Fruit fly (Drosophila melanogaster): ENCODE data around the gene CG10958.

CG10958 gene

DNA sequence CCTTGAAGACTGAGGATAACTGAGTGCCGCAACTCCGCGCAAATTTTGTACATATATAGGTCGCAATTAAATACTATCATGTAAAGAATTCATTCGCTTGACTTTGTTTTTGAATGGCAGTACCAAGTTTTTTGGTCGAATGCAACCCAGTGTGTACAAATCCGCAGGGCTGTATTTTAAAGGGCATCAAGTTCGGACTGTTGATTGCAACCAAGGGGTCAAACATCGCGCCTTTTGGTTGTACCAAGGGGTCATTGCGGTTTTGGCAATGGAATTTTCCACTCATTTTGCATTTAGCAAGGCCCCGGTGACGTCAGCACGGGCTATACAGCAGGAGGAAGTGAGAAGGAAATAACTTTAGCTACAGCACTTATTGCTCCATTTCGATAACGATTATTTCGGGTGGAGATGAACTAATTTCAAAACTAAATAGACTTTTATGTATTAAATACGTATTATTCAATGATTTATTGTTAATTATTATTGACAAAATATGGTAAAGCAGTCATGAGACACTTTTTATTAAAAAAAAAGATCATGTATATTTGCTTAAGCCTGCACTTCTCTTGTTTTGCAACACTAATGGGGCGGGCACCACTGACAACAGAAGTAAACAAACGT is at the start of gene CG10958 (continued):
- peak; percentile 59 for TF ChIP-seq Dref (GFP tag; IDR thresholded peaks at IDR 0.05)
- no peak for TF ChIP-seq inv (GFP tag; IDR thresholded peaks at IDR 0.05; ENCODE audit: partially characterized antibody)
- no peak for TF ChIP-seq CG30431 (GFP tag; optimal IDR thresholded peaks at IDR 0.05)
- peak; percentile 62 for TF ChIP-seq Xbp1 (GFP tag; optimal IDR thresholded peaks at IDR 0.05)
- TF ChIP-seq bcd (GFP tag; optimal IDR thresholded peaks at IDR 0.05): peak; percentile 41
- peak; percentile 49 for TF ChIP-seq Hr3 (GFP tag; optimal IDR thresholded peaks at IDR 0.05)
- peak; percentile 53 for TF ChIP-seq CG4820 (GFP tag; optimal IDR thresholded peaks at IDR 0.05)
- no peak for TF ChIP-seq CG8944 (GFP tag; optimal IDR thresholded peaks at IDR 0.05)
- TF ChIP-seq sens (GFP tag): peak; percentile 88
- TF ChIP-seq CG12071 (GFP tag; optimal IDR thresholded peaks at IDR 0.05): no peak
- TF ChIP-seq Adf1 (GFP tag; IDR thresholded peaks at IDR 0.05): peak; percentile 37; the same call in 1 of the 2 replicates
- no peak for TF ChIP-seq C15 (GFP tag; IDR thresholded peaks at IDR 0.05)
- TF ChIP-seq CG18476 (GFP tag; optimal IDR thresholded peaks at IDR 0.05): peak; percentile 32
- no peak for TF ChIP-seq corto (GFP tag; optimal IDR thresholded peaks at IDR 0.05)
- no peak for TF ChIP-seq ATbp (GFP tag; optimal IDR thresholded peaks at IDR 0.05)
- no peak for TF ChIP-seq CG43689 (GFP tag; IDR thresholded peaks at IDR 0.05)
- no peak for TF ChIP-seq Kr (GFP tag; optimal IDR thresholded peaks at IDR 0.05)
- peak; percentile 52; the same call in 1 of the 2 replicates for TF ChIP-seq CG32772 (GFP tag; IDR thresholded peaks at IDR 0.05)
- TF ChIP-seq CG6791 (GFP tag; IDR thresholded peaks at IDR 0.05; ENCODE audit: partially characterized antibody): 0 out of 3 replicates have a peak, but pooled peaks have one; percentile 31
- TF ChIP-seq p53 (GFP tag; optimal IDR thresholded peaks at IDR 0.05): no peak
- TF ChIP-seq Nf-YC (tag; optimal IDR thresholded peaks at IDR 0.05): peak; percentile 35
- peak; percentile 41 for TF ChIP-seq CG10209 (GFP tag; optimal IDR thresholded peaks at IDR 0.05)
- TF ChIP-seq Gug (GFP tag; IDR thresholded peaks at IDR 0.05): peak; percentile 44; the same call in 1 of the 4 replicates
- TF ChIP-seq da (GFP tag; optimal IDR thresholded peaks at IDR 0.05): no peak
- TF ChIP-seq tgo (GFP tag; IDR thresholded peaks at IDR 0.05): peak; percentile 64
- no peak for TF ChIP-seq CG4282 (GFP tag; optimal IDR thresholded peaks at IDR 0.05)
- TF ChIP-seq hbn (GFP tag; IDR thresholded peaks at IDR 0.05; ENCODE audit: partially characterized antibody): peak; percentile 32; the same call in 1 of the 2 replicates
- TF ChIP-seq org-1 (GFP tag; optimal IDR thresholded peaks at IDR 0.05): no peak
- TF ChIP-seq odd (GFP tag; optimal IDR thresholded peaks at IDR 0.05): peak; percentile 14
- TF ChIP-seq CG11398 (GFP tag; optimal IDR thresholded peaks at IDR 0.05): no peak
- peak; percentile 29 for TF ChIP-seq CG17186 (GFP tag; optimal IDR thresholded peaks at IDR 0.05)
- peak; percentile 7 for TF ChIP-seq pum (GFP tag; optimal IDR thresholded peaks at IDR 0.05)
- no peak for TF ChIP-seq CG15073 (GFP tag; optimal IDR thresholded peaks at IDR 0.05)
- peak; percentile 36; the same call in 1 of the 3 replicates for TF ChIP-seq CG11695 (GFP tag; IDR thresholded peaks at IDR 0.05)
- no peak for TF ChIP-seq CG7271 (tag; optimal IDR thresholded peaks at IDR 0.05)
- no peak for TF ChIP-seq pita (GFP tag; optimal IDR thresholded peaks at IDR 0.05)
- peak; percentile 83 for TF ChIP-seq CG2120 (GFP tag; optimal IDR thresholded peaks at IDR 0.05)
- TF ChIP-seq slp2 (GFP tag; optimal IDR thresholded peaks at IDR 0.05): no peak
- peak; percentile 34 for TF ChIP-seq CG1603 (tag; optimal IDR thresholded peaks at IDR 0.05)
- TF ChIP-seq ac (GFP tag; optimal IDR thresholded peaks at IDR 0.05): no peak
- TF ChIP-seq E2f2 (GFP tag; IDR thresholded peaks at IDR 0.05): peak; percentile 55
- TF ChIP-seq Rx (GFP tag; IDR thresholded peaks at IDR 0.05): 0 out of 2 replicates have a peak, but pooled peaks have one; percentile 30
- no peak for TF ChIP-seq dmrt99B (tag; optimal IDR thresholded peaks at IDR 0.05)
- TF ChIP-seq CG17361 (GFP tag; IDR thresholded peaks at IDR 0.05): peak; percentile 65; the same call in 2 of the 3 replicates
- TF ChIP-seq CG2889 (GFP tag; IDR thresholded peaks at IDR 0.05): no peak
- TF ChIP-seq Side (GFP tag; optimal IDR thresholded peaks at IDR 0.05): no peak
- no peak for TF ChIP-seq jumu (GFP tag; optimal IDR thresholded peaks at IDR 0.05)
- TF ChIP-seq CG17328 (GFP tag; IDR thresholded peaks at IDR 0.05): peak; percentile 55; the same call in 1 of the 2 replicates
- TF ChIP-seq kni (GFP tag; optimal IDR thresholded peaks at IDR 0.05): peak; percentile 3
- TF ChIP-seq CG4424 (GFP tag; optimal IDR thresholded peaks at IDR 0.05): peak; percentile 59

All from whole organism, embryonic.